Fruit fly (Drosophila melanogaster) whole organism, embryonic: ENCODE measurements around the gene Fie.

Source experiments
- Awh ChIP-seq: fragments of 200-800 bp; sonication (Bioruptor generic); IDR thresholded peaks from 2 replicates; pipeline ENCODE4, ENCODE4 v1.3.6; 2022; ENCODE audit warnings: missing biosample characterization, missing genetic modification characterization
- CG11456 ChIP-seq: fragments of 200-800 bp; sonication (Bioruptor generic); IDR thresholded peaks from 3 replicates; pipeline ENCODE4 v1.3.6; 2022; ENCODE audit warnings: missing biosample characterization, missing genetic modification characterization
- CG12071 ChIP-seq: fragments of 200-800 bp; sonication (Bioruptor generic); optimal IDR thresholded peaks from 3 replicates; lab custom pipeline; 2018; ENCODE audit warnings: missing biosample characterization, mild to moderate bottlenecking, missing genetic modification characterization
- CG12299 ChIP-seq: fragments of 200-800 bp; sonication (Bioruptor generic); optimal IDR thresholded peaks from 2 replicates; lab custom pipeline; 2018; ENCODE audit warnings: missing biosample characterization, mild to moderate bottlenecking, missing genetic modification characterization
- CG14014 ChIP-seq: fragments of 200-800 bp; sonication (Bioruptor generic); IDR thresholded peaks from 2 replicates; pipeline ENCODE4 v1.3.6; 2022; ENCODE audit warnings: missing biosample characterization, missing genetic modification characterization
- CG15269 ChIP-seq: fragments of 200-800 bp; sonication (Bioruptor generic); optimal IDR thresholded peaks from 2 replicates; lab custom pipeline; 2018; ENCODE audit warnings: missing biosample characterization, mild to moderate bottlenecking, missing genetic modification characterization, moderate library complexity
- CG15479 ChIP-seq: fragments of 200-800 bp; sonication (Bioruptor generic); optimal IDR thresholded peaks from 3 replicates; lab custom pipeline; 2019; ENCODE audit warnings: missing biosample characterization, mild to moderate bottlenecking, missing genetic modification characterization, moderate library complexity
- CG18619 ChIP-seq: fragments of 200-800 bp; sonication (Bioruptor generic); optimal IDR thresholded peaks from 3 replicates; lab custom pipeline; 2017; ENCODE audit warnings: missing biosample characterization, mild to moderate bottlenecking, missing genetic modification characterization
- CG2120 ChIP-seq: fragments of 200-800 bp; sonication (Bioruptor generic); optimal IDR thresholded peaks from 3 replicates; lab custom pipeline; 2016; ENCODE audit warnings: missing biosample characterization, missing genetic modification characterization
- CG34376 ChIP-seq: fragments of 200-800 bp; sonication (Bioruptor generic); optimal IDR thresholded peaks from 2 replicates; lab custom pipeline; 2018; ENCODE audit warnings: missing biosample characterization, mild to moderate bottlenecking, missing genetic modification characterization
- CG4404 ChIP-seq: fragments of 200-800 bp; sonication (Bioruptor generic); IDR thresholded peaks from 2 replicates; pipeline ENCODE4 v1.3.6; 2022; ENCODE audit warnings: missing biosample characterization, missing genetic modification characterization
- CG4424 ChIP-seq: fragments of 200-800 bp; sonication (Bioruptor generic); optimal IDR thresholded peaks from 3 replicates; lab custom pipeline; 2016; ENCODE audit warnings: missing biosample characterization, missing genetic modification characterization
- CG4820 ChIP-seq: fragments of 200-800 bp; sonication (Bioruptor generic); optimal IDR thresholded peaks from 3 replicates; lab custom pipeline; 2016; ENCODE audit warnings: missing biosample characterization, missing genetic modification characterization
- CG5245 ChIP-seq: fragments of 200-800 bp; sonication (Bioruptor generic); optimal IDR thresholded peaks from 3 replicates; lab custom pipeline; 2016; ENCODE audit warnings: missing biosample characterization, missing genetic modification characterization
- CG5953 ChIP-seq: fragments of 200-800 bp; sonication (Bioruptor generic); IDR thresholded peaks from 2 replicates; pipeline ENCODE4 v1.3.6; 2022; ENCODE audit warnings: missing biosample characterization, missing genetic modification characterization
- CG6791 ChIP-seq: fragments of 200-800 bp; sonication (Bioruptor generic); IDR thresholded peaks from 3 replicates; pipeline ENCODE4 v1.3.6; 2022; ENCODE audit warnings: missing biosample characterization, missing genetic modification characterization; ENCODE audit not compliant: partially characterized antibody
- CG6813 ChIP-seq: fragments of 200-800 bp; sonication (Bioruptor generic); optimal IDR thresholded peaks from 2 replicates; lab custom pipeline; 2017; ENCODE audit warnings: missing biosample characterization, missing genetic modification characterization, mild to moderate bottlenecking, moderate library complexity, missing genetic modification reagents
- CG8281 ChIP-seq: fragments of 200-800 bp; sonication (Bioruptor generic); optimal IDR thresholded peaks from 2 replicates; lab custom pipeline; 2018; ENCODE audit warnings: missing biosample characterization, mild to moderate bottlenecking, missing genetic modification characterization, moderate library complexity
- CG8290 ChIP-seq, 3 experiments: fragments of 200-800 bp; sonication (Bioruptor generic); optimal IDR thresholded peaks; 2 replicates each; lab custom pipeline; 2016 to 2019; ENCODE audit warnings: missing biosample characterization in 3 of 3, missing genetic modification characterization in 3 of 3, mild to moderate bottlenecking in 2 of 3, moderate library complexity in 1 of 3
- CHES-1-like ChIP-seq: fragments of 200-800 bp; sonication (Bioruptor generic); optimal IDR thresholded peaks from 2 replicates; lab custom pipeline; 2016; ENCODE audit warnings: missing biosample characterization, missing genetic modification characterization
- Eip74EF ChIP-seq, 2 experiments: fragments of 200-800 bp in 1 of 2; fragments of >200 bp in 1 of 2; sonication (Bioruptor generic) in 1 of 2; optimal IDR thresholded peaks; 2 replicates each; lab custom pipeline; 2017 to 2019; ENCODE audit warnings: missing biosample characterization in 2 of 2, missing genetic modification characterization in 2 of 2, mild to moderate bottlenecking in 1 of 2, moderate library complexity in 1 of 2
- Hr51 ChIP-seq, 2 experiments: fragments of 200-800 bp; sonication (Bioruptor generic); optimal IDR thresholded peaks; 2 replicates in 1 of 2; 3 replicates in 1 of 2; lab custom pipeline; 2016 to 2018; ENCODE audit warnings: missing biosample characterization in 2 of 2, missing genetic modification characterization in 2 of 2, mild to moderate bottlenecking in 1 of 2, moderate library complexity in 1 of 2
- Hr78 ChIP-seq, 2 experiments: fragments of 200-800 bp in 1 of 2; fragments of >200 bp in 1 of 2; sonication (Bioruptor generic) in 1 of 2; optimal IDR thresholded peaks; 2 replicates each; lab custom pipeline; 2017 to 2019; ENCODE audit warnings: missing biosample characterization in 2 of 2, missing genetic modification characterization in 2 of 2, mild to moderate bottlenecking in 1 of 2, moderate library complexity in 1 of 2
- Kr ChIP-seq: fragments of 200-800 bp; sonication (Bioruptor generic); optimal IDR thresholded peaks from 2 replicates; lab custom pipeline; 2017; ENCODE audit warnings: missing biosample characterization, mild to moderate bottlenecking, missing genetic modification characterization
- Nf-YB ChIP-seq: fragments of 200-800 bp; sonication (Bioruptor generic); optimal IDR thresholded peaks from 3 replicates; lab custom pipeline; 2019; ENCODE audit warnings: missing biosample characterization, mild to moderate bottlenecking, missing genetic modification characterization, moderate library complexity
- Rfx ChIP-seq: fragments of 200-800 bp; sonication (Bioruptor generic); IDR thresholded peaks from 2 replicates; pipeline ENCODE4 v1.3.6; 2022; ENCODE audit warnings: missing biosample characterization, missing genetic modification characterization
- Usf ChIP-seq: fragments of 200-800 bp; sonication (Bioruptor generic); optimal IDR thresholded peaks from 2 replicates; lab custom pipeline; 2017; ENCODE audit warnings: missing genotype, missing biosample characterization, missing genetic modification characterization
- ase ChIP-seq: fragments of 200-800 bp; sonication (Bioruptor generic); IDR thresholded peaks from 3 replicates; pipeline ENCODE4 v1.3.6; 2022; ENCODE audit warnings: missing biosample characterization, missing genetic modification characterization
- az2 ChIP-seq: fragments of 200-800 bp; sonication (Bioruptor generic); optimal IDR thresholded peaks from 3 replicates; lab custom pipeline; 2016; ENCODE audit warnings: missing biosample characterization, missing genetic modification characterization
- bowl ChIP-seq: fragments of 200-800 bp; sonication (Bioruptor generic); IDR thresholded peaks from 2 replicates; pipeline ENCODE4 v1.3.6; 2022; ENCODE audit warnings: missing biosample characterization, missing genetic modification characterization
- chn ChIP-seq: fragments of 200-800 bp; sonication (Bioruptor generic); optimal IDR thresholded peaks from 2 replicates; lab custom pipeline; 2016; ENCODE audit warnings: missing biosample characterization, missing genetic modification characterization
- dm ChIP-seq: fragments of 200-800 bp; sonication (Bioruptor generic); optimal IDR thresholded peaks from 3 replicates; lab custom pipeline; 2016; ENCODE audit warnings: missing biosample characterization, missing genetic modification characterization
- esg ChIP-seq: fragments of 200-800 bp; sonication (Bioruptor generic); conservative IDR thresholded peaks from 2 replicates; pipeline ENCODE4 v1.3.6; 2022; ENCODE audit warnings: missing biosample characterization, missing genetic modification characterization
- gfzf ChIP-seq: fragments of 200-800 bp; sonication (Bioruptor generic); optimal IDR thresholded peaks from 2 replicates; lab custom pipeline; 2016; ENCODE audit warnings: missing biosample characterization, mild to moderate bottlenecking, missing genetic modification characterization, moderate library complexity
- hb ChIP-seq: fragments of 200-800 bp; sonication (Bioruptor generic); IDR thresholded peaks from 3 replicates; pipeline ENCODE4 v1.3.6; 2022; ENCODE audit warnings: missing biosample characterization, missing genetic modification characterization; ENCODE audit not compliant: partially characterized antibody
- her ChIP-seq: fragments of 200-800 bp; sonication (Bioruptor generic); optimal IDR thresholded peaks from 2 replicates; lab custom pipeline; 2016; ENCODE audit warnings: missing biosample characterization, missing genetic modification characterization
- maf-S ChIP-seq: fragments of 200-800 bp; sonication (Bioruptor generic); optimal IDR thresholded peaks from 2 replicates; lab custom pipeline; 2016; ENCODE audit warnings: missing biosample characterization, missing genetic modification characterization
- nau ChIP-seq: fragments of 200-800 bp; sonication (Bioruptor generic); optimal IDR thresholded peaks from 3 replicates; lab custom pipeline; 2017; ENCODE audit warnings: missing biosample characterization, mild to moderate bottlenecking, missing genetic modification characterization, missing genetic modification reagents
- nerfin-1 ChIP-seq: fragments of 200-800 bp; sonication (Bioruptor generic); optimal IDR thresholded peaks from 3 replicates; lab custom pipeline; 2019; ENCODE audit warnings: missing biosample characterization, mild to moderate bottlenecking, missing genetic modification characterization, moderate library complexity
- p53 ChIP-seq: fragments of 200-800 bp; sonication (Bioruptor generic); optimal IDR thresholded peaks from 2 replicates; lab custom pipeline; 2016; ENCODE audit warnings: missing biosample characterization, missing genetic modification characterization
- pnt ChIP-seq: fragments of 200-800 bp; sonication (Bioruptor generic); optimal IDR thresholded peaks from 3 replicates; lab custom pipeline; 2016; ENCODE audit warnings: missing biosample characterization, missing genetic modification characterization
- slp2 ChIP-seq: fragments of 200-800 bp; sonication (Bioruptor generic); optimal IDR thresholded peaks from 2 replicates; lab custom pipeline; 2016; ENCODE audit warnings: missing biosample characterization, missing genetic modification characterization
- sug ChIP-seq: fragments of 200-800 bp; optimal IDR thresholded peaks from 2 replicates; lab custom pipeline; 2019; ENCODE audit warnings: missing biosample characterization, mild to moderate bottlenecking, missing genetic modification characterization, moderate library complexity
- tin ChIP-seq: fragments of 200-800 bp; sonication (Bioruptor generic); optimal IDR thresholded peaks from 3 replicates; lab custom pipeline; 2016; ENCODE audit warnings: missing biosample characterization, missing genetic modification characterization
- tio ChIP-seq: fragments of 200-800 bp; sonication (Bioruptor generic); optimal IDR thresholded peaks from 2 replicates; lab custom pipeline; 2017; ENCODE audit warnings: missing biosample characterization, missing genetic modification characterization, inconsistent platforms
- tup ChIP-seq: fragments of 200-800 bp; sonication (Bioruptor generic); optimal IDR thresholded peaks from 2 replicates; lab custom pipeline; 2016; ENCODE audit warnings: missing biosample characterization, mild to moderate bottlenecking, missing genetic modification characterization, moderate library complexity
- twi ChIP-seq: fragments of 200-800 bp; optimal IDR thresholded peaks from 2 replicates; lab custom pipeline; 2019; ENCODE audit warnings: missing biosample characterization, mild to moderate bottlenecking, missing genetic modification characterization, moderate library complexity
- vvl ChIP-seq: fragments of 200-800 bp; sonication (Bioruptor generic); IDR thresholded peaks from 2 replicates; pipeline ENCODE4 v1.3.6; 2022; ENCODE audit warnings: missing biosample characterization, missing genetic modification characterization
- wek ChIP-seq: fragments of 200-800 bp; sonication (Bioruptor generic); optimal IDR thresholded peaks from 3 replicates; lab custom pipeline; 2018; ENCODE audit warnings: missing biosample characterization, mild to moderate bottlenecking, missing genetic modification characterization, moderate library complexity

Gene Fie

dm6 chr3L:3855194-3855980 lies 37.0 kb upstream of the Fie start (continued):
- TF ChIP-seq Nf-YB (GFP tag; lab: Kevin White, UChicago) (peak; percentile 82), CG18619 (GFP tag; lab: Kevin White, UChicago) (peak; percentile 21), nerfin-1 (tag; lab: Kevin White, UChicago) (peak; percentile 41), Kr (GFP tag; lab: Kevin White, UChicago) (no peak), tio (GFP tag; lab: Kevin White, UChicago) (no peak), Awh (GFP tag; lab: Robert Waterston, UW) (peak; percentile 81), hb (GFP tag; lab: Robert Waterston, UW) (no peak), esg (peak; percentile 50), Eip74EF (GFP tag; optimal IDR thresholded peaks at IDR 0.05; lab: Kevin White, UChicago) (no peak), CG4404 (GFP tag; lab: Robert Waterston, UW) (peak; percentile 66), tup (GFP tag; lab: Kevin White, UChicago) (no peak), pnt (no peak), nau (GFP tag; lab: Kevin White, UChicago) (no peak), her (no peak), wek (no peak), bowl (GFP tag; lab: Robert Waterston, UW) (no peak), vvl (peak; percentile 73), CG15479 (GFP tag; lab: Kevin White, UChicago) (no peak), CG4424 (peak; percentile 54), gfzf (no peak), CG6791 (GFP tag; lab: Robert Waterston, UW) (no peak), Rfx (GFP tag; lab: Robert Waterston, UW) (no peak), az2 (GFP tag; lab: Kevin White, UChicago) (peak; percentile 69), CHES-1-like (GFP tag; lab: Kevin White, UChicago) (no peak), tin (GFP tag; lab: Kevin White, UChicago) (peak; percentile 33), sug (tag; lab: Kevin White, UChicago) (no peak), Usf (GFP tag; lab: Kevin White, UChicago) (peak; percentile 8), CG5953 (no peak), CG15269 (tag; lab: Kevin White, UChicago) (peak; percentile 50), CG14014 (GFP tag; lab: Robert Waterston, UW) (no peak), CG12071 (GFP tag; lab: Kevin White, UChicago) (no peak), ase (GFP tag; lab: Robert Waterston, UW) (no peak), maf-S (GFP tag; lab: Kevin White, UChicago) (no peak), CG8290 (GFP tag; optimal IDR thresholded peaks at IDR 0.05; lab: Kevin White, UChicago) (peak; percentile 9), CG8290 (tag; optimal IDR thresholded peaks at IDR 0.05; lab: Kevin White, UChicago) (no peak), CG8281 (tag; lab: Kevin White, UChicago) (no peak), Hr51 (GFP tag; optimal IDR thresholded peaks at IDR 0.05; lab: Kevin White, UChicago) (peak in 1 of 2 experiments; percentile 56), chn (GFP tag; lab: Kevin White, UChicago) (peak; percentile 11), CG34376 (GFP tag; lab: Kevin White, UChicago) (no peak), twi (tag; lab: Kevin White, UChicago) (peak; percentile 18), CG4820 (GFP tag; lab: Kevin White, UChicago) (peak; percentile 43), CG11456 (GFP tag; lab: Robert Waterston, UW) (no peak), CG6813 (peak; percentile 10), CG5245 (GFP tag; lab: Kevin White, UChicago) (peak; percentile 2), CG12299 (no peak), dm (GFP tag; lab: Kevin White, UChicago) (no peak), p53 (GFP tag; lab: Kevin White, UChicago) (no peak), Hr78 (GFP tag; optimal IDR thresholded peaks at IDR 0.05; lab: Kevin White, UChicago) (no peak), CG2120 (GFP tag; lab: Kevin White, UChicago) (no peak), slp2 (GFP tag; lab: Kevin White, UChicago) (no peak)
